Fruit fly (Drosophila melanogaster) whole organism, embryonic: ENCODE data around the gene Srrm234.

Experiments
- Sin3A ChIP-seq: fragments of >200 bp; optimal IDR thresholded peaks from 2 replicates; lab custom pipeline; 2018
- en ChIP-seq: fragments of 200-800 bp; sonication (Bioruptor generic); optimal IDR thresholded peaks from 2 replicates; lab custom pipeline; 2016; ENCODE audit warnings: missing biosample characterization, missing genetic modification characterization
- gro ChIP-seq: fragments of 200-800 bp; sonication (Bioruptor generic); optimal IDR thresholded peaks from 2 replicates; lab custom pipeline; 2016; ENCODE audit warnings: missing biosample characterization, missing genetic modification characterization

DNA sequence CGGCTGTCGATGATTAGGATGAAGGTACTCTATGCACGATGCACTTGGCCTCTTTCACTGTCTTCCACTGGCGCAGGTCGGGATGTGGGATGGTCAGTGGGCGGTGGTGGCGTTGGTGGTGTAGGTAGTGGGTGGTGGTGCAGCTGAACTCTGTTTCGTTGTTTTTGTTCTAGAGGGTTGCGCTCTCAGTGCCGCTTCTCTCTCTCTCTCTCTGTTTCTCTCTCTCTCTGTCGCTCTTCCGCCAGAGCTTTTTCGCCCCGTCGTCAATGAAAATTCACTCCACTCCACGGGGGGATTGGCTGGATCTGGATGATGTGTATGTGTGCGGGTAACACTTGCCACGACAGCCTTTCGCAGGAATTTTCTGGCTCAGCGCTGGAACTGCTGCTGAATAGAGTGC is 28.0 kb downstream of the Srrm234 start:
- no peak for TF ChIP-seq gro
- TF ChIP-seq en (GFP tag; lab: Kevin White, UChicago): no peak
- no peak for TF ChIP-seq Sin3A (lab: Kevin White, UChicago)
